Fruit fly (Drosophila melanogaster) whole organism, embryonic: ENCODE data around the gene mTerf3.

ENCODE experiments used
- Ada2b ChIP-seq: fragments of 200-800 bp; sonication (Bioruptor generic); IDR thresholded peaks from 2 replicates; pipeline ENCODE4 v1.3.6; 2022; ENCODE audit warnings: missing biosample characterization, missing genetic modification characterization
- Aef1 ChIP-seq: fragments of 200-800 bp; sonication (Bioruptor generic); IDR thresholded peaks from 3 replicates; pipeline ENCODE4 v1.3.6; 2022; ENCODE audit warnings: missing biosample characterization, missing genetic modification characterization
- Atf-2 ChIP-seq: fragments of 200-800 bp; sonication (Bioruptor generic); optimal IDR thresholded peaks from 2 replicates; lab custom pipeline; 2016; ENCODE audit warnings: missing biosample characterization, missing genetic modification characterization
- Atf3 ChIP-seq: fragments of 200-800 bp; sonication (Bioruptor generic); optimal IDR thresholded peaks from 3 replicates; lab custom pipeline; 2016; ENCODE audit warnings: missing biosample characterization, missing genetic modification characterization
- B-H1 ChIP-seq: fragments of 200-800 bp; sonication (Bioruptor generic); IDR thresholded peaks from 3 replicates; pipeline ENCODE4 v1.3.6; 2022; ENCODE audit warnings: missing biosample characterization, missing genetic modification characterization
- B-H2 ChIP-seq: fragments of 200-800 bp; sonication (Bioruptor generic); optimal IDR thresholded peaks from 2 replicates; lab custom pipeline; 2018; ENCODE audit warnings: missing biosample characterization, mild to moderate bottlenecking, missing genetic modification characterization
- BtbVII ChIP-seq: fragments of 200-800 bp; sonication (Bioruptor generic); optimal IDR thresholded peaks from 3 replicates; lab custom pipeline; 2017; ENCODE audit warnings: missing biosample characterization, mild to moderate bottlenecking, missing genetic modification characterization
- CG10462 ChIP-seq: fragments of 200-800 bp; sonication (Bioruptor generic); optimal IDR thresholded peaks from 2 replicates; lab custom pipeline; 2016; ENCODE audit warnings: missing biosample characterization, missing genetic modification characterization
- CG14014 ChIP-seq: fragments of 200-800 bp; sonication (Bioruptor generic); IDR thresholded peaks from 2 replicates; pipeline ENCODE4 v1.3.6; 2022; ENCODE audit warnings: missing biosample characterization, missing genetic modification characterization
- CG14667 ChIP-seq: fragments of 200-800 bp; sonication (Bioruptor generic); IDR thresholded peaks from 2 replicates; pipeline ENCODE4 v1.3.6; 2022; ENCODE audit warnings: missing biosample characterization, missing genetic modification characterization
- CG16815 ChIP-seq: fragments of 200-800 bp; sonication (Bioruptor generic); optimal IDR thresholded peaks from 3 replicates; lab custom pipeline; 2017; ENCODE audit warnings: missing biosample characterization, mild to moderate bottlenecking, missing genetic modification characterization
- CG16863 ChIP-seq: fragments of 200-800 bp; sonication (Bioruptor generic); optimal IDR thresholded peaks from 3 replicates; lab custom pipeline; 2016; ENCODE audit warnings: missing biosample characterization, missing genetic modification characterization
- CG17359 ChIP-seq: fragments of 200-800 bp; sonication (Bioruptor generic); optimal IDR thresholded peaks from 3 replicates; lab custom pipeline; 2018; ENCODE audit warnings: missing biosample characterization, mild to moderate bottlenecking, missing genetic modification characterization, moderate library complexity
- CG17385 ChIP-seq: fragments of 200-800 bp; sonication (Bioruptor generic); optimal IDR thresholded peaks from 3 replicates; lab custom pipeline; 2018; ENCODE audit warnings: missing biosample characterization, mild to moderate bottlenecking, missing genetic modification characterization
- CG1792 ChIP-seq: fragments of 200-800 bp; sonication (Bioruptor generic); optimal IDR thresholded peaks from 2 replicates; lab custom pipeline; 2016; ENCODE audit warnings: missing biosample characterization, missing genetic modification characterization
- CG18764 ChIP-seq: fragments of 200-800 bp; sonication (Bioruptor generic); optimal IDR thresholded peaks from 3 replicates; lab custom pipeline; 2016; ENCODE audit warnings: missing biosample characterization, missing genetic modification characterization
- CG2199 ChIP-seq: fragments of 200-800 bp; sonication (Bioruptor generic); IDR thresholded peaks from 3 replicates; pipeline ENCODE4 v1.3.6; 2022; ENCODE audit warnings: missing biosample characterization, missing genetic modification characterization
- CG30431 ChIP-seq: fragments of 200-800 bp; sonication (Bioruptor generic); optimal IDR thresholded peaks from 2 replicates; lab custom pipeline; 2017; ENCODE audit warnings: missing biosample characterization, missing genetic modification characterization
- CG4820 ChIP-seq: fragments of 200-800 bp; sonication (Bioruptor generic); optimal IDR thresholded peaks from 3 replicates; lab custom pipeline; 2016; ENCODE audit warnings: missing biosample characterization, missing genetic modification characterization
- CG8944 ChIP-seq: fragments of 200-800 bp; sonication (Bioruptor generic); optimal IDR thresholded peaks from 3 replicates; lab custom pipeline; 2016; ENCODE audit warnings: missing biosample characterization, missing genetic modification characterization
- D19A ChIP-seq: fragments of 200-800 bp; optimal IDR thresholded peaks from 3 replicates; lab custom pipeline; 2019; ENCODE audit warnings: missing biosample characterization, mild to moderate bottlenecking, missing genetic modification characterization, moderate library complexity
- Dip3 ChIP-seq: fragments of 200-800 bp; sonication (Bioruptor generic); optimal IDR thresholded peaks from 3 replicates; lab custom pipeline; 2016; ENCODE audit warnings: missing biosample characterization, missing genetic modification characterization
- Drgx ChIP-seq: fragments of 200-800 bp; sonication (Bioruptor generic); IDR thresholded peaks from 2 replicates; pipeline ENCODE4 v1.3.6; 2022; ENCODE audit warnings: missing biosample characterization, missing genetic modification characterization
- GATAe ChIP-seq: fragments of 200-800 bp; sonication (Bioruptor generic); conservative IDR thresholded peaks from 2 replicates; pipeline ENCODE4 v1.3.6; 2022; ENCODE audit warnings: missing biosample characterization, missing genetic modification characterization
- Hmr ChIP-seq: fragments of 200-800 bp; sonication (Bioruptor generic); optimal IDR thresholded peaks from 3 replicates; lab custom pipeline; 2017; ENCODE audit warnings: mild to moderate bottlenecking, missing biosample characterization, missing genetic modification reagents, missing genetic modification characterization
- Lpt ChIP-seq: fragments of >200 bp; optimal IDR thresholded peaks from 2 replicates; lab custom pipeline; 2018; ENCODE audit warnings: missing biosample characterization, missing genetic modification characterization
- MTF-1 ChIP-seq: fragments of 200-800 bp; sonication (Bioruptor generic); optimal IDR thresholded peaks from 2 replicates; lab custom pipeline; 2018; ENCODE audit warnings: missing biosample characterization, mild to moderate bottlenecking, missing genetic modification characterization, borderline replicate concordance
- Mad ChIP-seq: fragments of 200-800 bp; sonication (Bioruptor generic); optimal IDR thresholded peaks from 2 replicates; lab custom pipeline; 2016; ENCODE audit warnings: missing biosample characterization, missing genetic modification characterization
- Mes4 ChIP-seq: fragments of 200-800 bp; sonication (Bioruptor generic); optimal IDR thresholded peaks from 2 replicates; lab custom pipeline; 2016; ENCODE audit warnings: missing biosample characterization, missing genetic modification characterization
- Spps ChIP-seq: fragments of 200-800 bp; sonication (Bioruptor generic); optimal IDR thresholded peaks from 2 replicates; lab custom pipeline; 2018; ENCODE audit warnings: missing biosample characterization, mild to moderate bottlenecking, missing genetic modification characterization
- Xbp1 ChIP-seq: fragments of 200-800 bp; sonication (Bioruptor generic); optimal IDR thresholded peaks from 3 replicates; lab custom pipeline; 2016; ENCODE audit warnings: missing biosample characterization, mild to moderate bottlenecking, missing genetic modification characterization
- abd-A ChIP-seq: fragments of 200-800 bp; sonication (Bioruptor generic); optimal IDR thresholded peaks from 3 replicates; lab custom pipeline; 2019; ENCODE audit warnings: missing biosample characterization, mild to moderate bottlenecking, missing genetic modification characterization, moderate library complexity
- ac ChIP-seq: fragments of 200-800 bp; sonication (Bioruptor generic); optimal IDR thresholded peaks from 3 replicates; lab custom pipeline; 2017; ENCODE audit warnings: missing biosample characterization, mild to moderate bottlenecking, missing genetic modification characterization
- ato ChIP-seq: fragments of 200-800 bp; sonication (Bioruptor generic); IDR thresholded peaks from 2 replicates; pipeline ENCODE4 v1.3.6; 2022; ENCODE audit warnings: missing biosample characterization, missing genetic modification characterization; ENCODE audit not compliant: partially characterized antibody
- crc ChIP-seq: fragments of 200-800 bp; sonication (Bioruptor generic); optimal IDR thresholded peaks from 2 replicates; lab custom pipeline; 2016; ENCODE audit warnings: missing biosample characterization, missing genetic modification characterization
- crol ChIP-seq: fragments of 200-800 bp; sonication (Bioruptor generic); IDR thresholded peaks from 2 replicates; pipeline ENCODE4 v1.3.6; 2022; ENCODE audit warnings: missing biosample characterization, missing genetic modification characterization
- gro ChIP-seq: fragments of 200-800 bp; sonication (Bioruptor generic); optimal IDR thresholded peaks from 2 replicates; lab custom pipeline; 2016; ENCODE audit warnings: missing biosample characterization, missing genetic modification characterization
- gt ChIP-seq: fragments of 200-800 bp; sonication (Bioruptor generic); IDR thresholded peaks from 2 replicates; pipeline ENCODE4 v1.3.6; 2022; ENCODE audit warnings: missing biosample characterization, missing genetic modification characterization
- her ChIP-seq: fragments of 200-800 bp; sonication (Bioruptor generic); optimal IDR thresholded peaks from 2 replicates; lab custom pipeline; 2016; ENCODE audit warnings: missing biosample characterization, missing genetic modification characterization
- kah ChIP-seq: fragments of 200-800 bp; sonication (Bioruptor generic); optimal IDR thresholded peaks from 2 replicates; lab custom pipeline; 2018; ENCODE audit warnings: missing biosample characterization, mild to moderate bottlenecking, missing genetic modification characterization
- mam ChIP-seq: fragments of 200-800 bp; sonication (Bioruptor generic); optimal IDR thresholded peaks from 3 replicates; lab custom pipeline; 2016; ENCODE audit warnings: missing biosample characterization, missing genetic modification characterization
- scrt ChIP-seq: fragments of 200-800 bp; sonication (Bioruptor generic); optimal IDR thresholded peaks from 2 replicates; lab custom pipeline; 2018; ENCODE audit warnings: missing biosample characterization, mild to moderate bottlenecking, missing genetic modification characterization, moderate library complexity
- slp2 ChIP-seq: fragments of 200-800 bp; sonication (Bioruptor generic); optimal IDR thresholded peaks from 2 replicates; lab custom pipeline; 2016; ENCODE audit warnings: missing biosample characterization, missing genetic modification characterization
- sna ChIP-seq: fragments of 200-800 bp; sonication (Bioruptor generic); IDR thresholded peaks from 2 replicates; pipeline ENCODE4 v1.3.6; 2022; ENCODE audit warnings: missing biosample characterization, missing genetic modification characterization; ENCODE audit not compliant: partially characterized antibody
- tll ChIP-seq, 2 experiments: fragments of 200-800 bp in 1 of 2; fragments of >200 bp in 1 of 2; sonication (Bioruptor generic) in 1 of 2; optimal IDR thresholded peaks; 2 replicates each; lab custom pipeline; 2017 to 2019; ENCODE audit warnings: missing biosample characterization in 2 of 2, missing genetic modification characterization in 2 of 2, mild to moderate bottlenecking in 1 of 2, moderate library complexity in 1 of 2
- tna ChIP-seq: fragments of 200-800 bp; sonication (Bioruptor generic); IDR thresholded peaks from 2 replicates; pipeline ENCODE4 v1.3.6; 2022; ENCODE audit warnings: missing biosample characterization, missing genetic modification characterization; ENCODE audit not compliant: partially characterized antibody
- usp ChIP-seq: fragments of >200 bp; optimal IDR thresholded peaks from 2 replicates; lab custom pipeline; 2017; ENCODE audit warnings: missing biosample characterization, missing genetic modification characterization
- wek ChIP-seq: fragments of 200-800 bp; sonication (Bioruptor generic); optimal IDR thresholded peaks from 3 replicates; lab custom pipeline; 2018; ENCODE audit warnings: missing biosample characterization, mild to moderate bottlenecking, missing genetic modification characterization, moderate library complexity
- zfh1 ChIP-seq: fragments of 200-800 bp; sonication (Bioruptor generic); IDR thresholded peaks from 3 replicates; pipeline ENCODE4 v1.3.6; 2022; ENCODE audit warnings: missing biosample characterization, missing genetic modification characterization
- zfh2 ChIP-seq: fragments of 200-800 bp; sonication (Bioruptor generic); optimal IDR thresholded peaks from 2 replicates; lab custom pipeline; 2016; ENCODE audit warnings: missing biosample characterization, missing genetic modification characterization

Gene mTerf3

DNA sequence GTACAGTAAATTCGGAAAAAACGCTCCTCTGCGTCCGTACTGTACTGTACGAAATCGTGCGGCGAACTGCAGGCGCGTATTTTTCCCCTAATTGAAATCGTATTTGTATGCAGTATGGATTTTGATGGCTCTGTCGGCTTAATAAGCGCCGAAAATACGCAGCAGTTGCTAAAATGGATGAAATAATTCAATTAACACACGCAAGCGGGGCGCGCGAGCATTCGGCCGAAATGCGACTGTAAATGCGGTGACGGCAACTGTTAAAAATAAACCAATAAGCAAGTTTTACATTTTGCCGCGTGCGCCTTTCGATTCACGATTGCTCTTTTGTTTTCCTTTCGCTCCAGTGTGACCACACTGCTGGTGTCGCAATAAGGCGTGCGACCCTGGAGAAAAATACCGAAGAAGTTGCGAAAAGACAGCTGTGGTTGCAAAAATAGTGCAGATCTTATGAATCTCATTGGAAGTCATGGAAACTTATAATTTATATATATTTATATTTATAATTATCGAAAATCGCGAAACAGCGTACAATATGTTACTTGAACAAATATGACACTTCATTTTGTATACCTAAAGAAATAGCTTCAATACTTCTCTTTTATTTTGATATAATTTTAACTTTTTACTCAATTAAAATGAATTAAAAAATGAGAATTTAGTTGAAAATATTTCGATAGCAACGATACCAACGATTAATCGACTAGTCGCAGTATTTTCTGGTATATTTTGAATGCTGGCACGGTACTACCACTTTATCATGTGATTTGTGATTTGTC, 47.4 kb downstream of the mTerf3 start, which contains the start of the genes CG32428 and CG5969 (continued):
- TF ChIP-seq Xbp1 (GFP tag; lab: Kevin White, UChicago) = peak; percentile 59
- TF ChIP-seq CG16863 (GFP tag; lab: Kevin White, UChicago) = no peak
- TF ChIP-seq Mes4 (GFP tag; lab: Kevin White, UChicago) = no peak
- TF ChIP-seq CG30431 (GFP tag; lab: Kevin White, UChicago) = peak; percentile 29
- peak; percentile 62; the same call in 2 of the 3 replicates for TF ChIP-seq zfh1
- TF ChIP-seq tna = no peak
- peak; percentile 43 for TF ChIP-seq mam (GFP tag; lab: Kevin White, UChicago)
- TF ChIP-seq CG14667 (GFP tag; lab: Robert Waterston, UW) = peak; percentile 54
- no peak for TF ChIP-seq CG4820
- peak; percentile 83 for TF ChIP-seq Hmr (GFP tag; lab: Kevin White, UChicago)
- peak; percentile 23 for TF ChIP-seq CG16815 (GFP tag; lab: Kevin White, UChicago)
- peak; percentile 9 for TF ChIP-seq scrt (GFP tag; lab: Kevin White, UChicago)
- TF ChIP-seq her (GFP tag; lab: Kevin White, UChicago) = no peak
- TF ChIP-seq wek (GFP tag; lab: Kevin White, UChicago) = peak; percentile 51
- TF ChIP-seq Drgx (GFP tag; lab: Robert Waterston, UW) = peak; percentile 84
- no peak for TF ChIP-seq CG2199 (GFP tag; lab: Robert Waterston, UW)
- TF ChIP-seq CG10462 = no peak
- no peak for TF ChIP-seq CG8944 (GFP tag; lab: Kevin White, UChicago)
- no peak for TF ChIP-seq BtbVII (GFP tag; lab: Kevin White, UChicago)
- TF ChIP-seq B-H2 = no peak
- TF ChIP-seq CG17359 (tag; lab: Kevin White, UChicago) = peak; percentile 43
- TF ChIP-seq Atf3 (GFP tag; lab: Kevin White, UChicago) = no peak
- peak; percentile 62 for TF ChIP-seq B-H1 (GFP tag; lab: Robert Waterston, UW)
- no peak for TF ChIP-seq crc (GFP tag; lab: Kevin White, UChicago)
- TF ChIP-seq gro = peak; percentile 9
- TF ChIP-seq ac (GFP tag; lab: Kevin White, UChicago) = no peak
- TF ChIP-seq CG17385 (GFP tag; lab: Kevin White, UChicago) = peak; percentile 49
- no peak for TF ChIP-seq Spps (tag; lab: Kevin White, UChicago)
- peak; percentile 16 for TF ChIP-seq zfh2
- TF ChIP-seq slp2 = no peak
- TF ChIP-seq ato = no peak
- TF ChIP-seq tll (GFP tag; optimal IDR thresholded peaks at IDR 0.05; lab: Kevin White, UChicago) = no peak
- no peak for TF ChIP-seq crol (GFP tag; lab: Robert Waterston, UW)
- TF ChIP-seq Dip3 (GFP tag; lab: Kevin White, UChicago) = peak; percentile 9
- TF ChIP-seq Lpt = no peak
- TF ChIP-seq MTF-1 = no peak
- no peak for TF ChIP-seq Mad
- peak; percentile 59 for TF ChIP-seq D19A (tag; lab: Kevin White, UChicago)
- no peak for TF ChIP-seq kah (GFP tag; lab: Kevin White, UChicago)
- no peak for TF ChIP-seq usp (GFP tag; lab: Kevin White, UChicago)
- TF ChIP-seq Atf-2 = no peak
- TF ChIP-seq sna = no peak
- peak; percentile 13 for TF ChIP-seq CG18764 (GFP tag; lab: Kevin White, UChicago)
- TF ChIP-seq Aef1 (GFP tag; lab: Robert Waterston, UW) = peak; percentile 68
- peak; percentile 50 for TF ChIP-seq Ada2b
- no peak for TF ChIP-seq CG1792 (GFP tag; lab: Kevin White, UChicago)
- no peak for TF ChIP-seq gt (GFP tag; lab: Robert Waterston, UW)
- TF ChIP-seq abd-A (tag; lab: Kevin White, UChicago) = no peak
- peak; percentile 9; the same call in 1 of the 2 replicates for TF ChIP-seq GATAe (GFP tag; lab: Robert Waterston, UW)
- peak; percentile 71 for TF ChIP-seq CG14014 (GFP tag; lab: Robert Waterston, UW)
